Worm (Caenorhabditis elegans) whole organism, early embryonic: ENCODE data around the gene C02B10.3.

ENCODE experiments used
- B0310.2 ChIP-seq: sonication (generic microtip); optimal IDR thresholded peaks from 2 replicates; lab custom pipeline; 2016; ENCODE audit warnings: mild to moderate bottlenecking, missing genetic modification characterization, missing compliant biosample characterization
- F13C5.2 ChIP-seq: sonication (generic microtip); optimal IDR thresholded peaks from 2 replicates; lab custom pipeline; 2017; ENCODE audit warnings: mild to moderate bottlenecking, missing genetic modification characterization, inconsistent platforms, missing compliant biosample characterization
- aly-1 ChIP-seq: sonication (generic microtip); optimal IDR thresholded peaks from 2 replicates; lab custom pipeline; 2016; ENCODE audit warnings: missing genetic modification characterization, missing compliant biosample characterization
- ama-1 ChIP-seq: fragments of 150-350 bp; optimal IDR thresholded peaks from 2 replicates; lab custom pipeline; 2014
- ceh-13 ChIP-seq: fragments of 200-800 bp; sonication (Bioruptor generic); optimal IDR thresholded peaks from 2 replicates; lab custom pipeline; 2018; ENCODE audit warnings: mild to moderate bottlenecking, missing genetic modification characterization, missing compliant biosample characterization
- ceh-36 ChIP-seq: sonication (generic microtip); optimal IDR thresholded peaks from 2 replicates; lab custom pipeline; 2016; ENCODE audit warnings: missing genetic modification characterization, inconsistent platforms, missing compliant biosample characterization
- ets-7 ChIP-seq: sonication (generic microtip); optimal IDR thresholded peaks from 2 replicates; lab custom pipeline; 2016; ENCODE audit warnings: missing genotype, missing genetic modification characterization, missing compliant biosample characterization
- flt-1 ChIP-seq: fragments of 200-800 bp; sonication (Bioruptor generic); IDR thresholded peaks from 2 replicates; pipeline ENCODE4 v1.3.6; 2022; ENCODE audit warnings: missing genetic modification characterization, missing compliant biosample characterization
- hmbx-1 ChIP-seq: sonication (generic microtip); optimal IDR thresholded peaks from 2 replicates; lab custom pipeline; 2016; ENCODE audit warnings: mild to moderate bottlenecking, missing genetic modification characterization, missing compliant biosample characterization
- hmg-4 ChIP-seq: fragments of 200-800 bp; sonication (Bioruptor generic); optimal IDR thresholded peaks from 2 replicates; lab custom pipeline; 2018; ENCODE audit warnings: mild to moderate bottlenecking, missing genetic modification characterization, missing compliant biosample characterization
- hnd-1 ChIP-seq: sonication (generic microtip); optimal IDR thresholded peaks from 2 replicates; lab custom pipeline; 2016; ENCODE audit warnings: missing genetic modification characterization, missing compliant biosample characterization
- pes-1 ChIP-seq: fragments of 200-800 bp; sonication (Bioruptor generic); IDR thresholded peaks from 2 replicates; pipeline ENCODE4 v1.3.6; 2022; ENCODE audit warnings: missing genetic modification reagents, missing genetic modification characterization, missing compliant biosample characterization
- scrt-1 ChIP-seq: fragments of 200-800 bp; sonication (Bioruptor generic); IDR thresholded peaks from 2 replicates; pipeline ENCODE4 v1.3.6; 2022; ENCODE audit warnings: missing genetic modification characterization, missing compliant biosample characterization
- sea-1 ChIP-seq: fragments of 200-800 bp; sonication (Bioruptor generic); conservative IDR thresholded peaks from 2 replicates; pipeline ENCODE4 v1.3.6; 2022; ENCODE audit warnings: missing genetic modification characterization, missing compliant biosample characterization
- tbx-11 ChIP-seq: fragments of 200-800 bp; sonication (Bioruptor generic); IDR thresholded peaks from 2 replicates; pipeline ENCODE4 v1.3.6; 2022; ENCODE audit warnings: missing genetic modification characterization, missing compliant biosample characterization
- tbx-37 ChIP-seq: fragments of 200-800 bp; sonication (Bioruptor generic); conservative IDR thresholded peaks from 2 replicates; pipeline ENCODE4 v1.3.6; 2022; ENCODE audit warnings: missing genetic modification reagents, missing genetic modification characterization, missing compliant biosample characterization
- tra-4 ChIP-seq: sonication (generic microtip); optimal IDR thresholded peaks from 2 replicates; lab custom pipeline; 2017; ENCODE audit warnings: missing genetic modification characterization, missing compliant biosample characterization

The C02B10.3 gene

DNA sequence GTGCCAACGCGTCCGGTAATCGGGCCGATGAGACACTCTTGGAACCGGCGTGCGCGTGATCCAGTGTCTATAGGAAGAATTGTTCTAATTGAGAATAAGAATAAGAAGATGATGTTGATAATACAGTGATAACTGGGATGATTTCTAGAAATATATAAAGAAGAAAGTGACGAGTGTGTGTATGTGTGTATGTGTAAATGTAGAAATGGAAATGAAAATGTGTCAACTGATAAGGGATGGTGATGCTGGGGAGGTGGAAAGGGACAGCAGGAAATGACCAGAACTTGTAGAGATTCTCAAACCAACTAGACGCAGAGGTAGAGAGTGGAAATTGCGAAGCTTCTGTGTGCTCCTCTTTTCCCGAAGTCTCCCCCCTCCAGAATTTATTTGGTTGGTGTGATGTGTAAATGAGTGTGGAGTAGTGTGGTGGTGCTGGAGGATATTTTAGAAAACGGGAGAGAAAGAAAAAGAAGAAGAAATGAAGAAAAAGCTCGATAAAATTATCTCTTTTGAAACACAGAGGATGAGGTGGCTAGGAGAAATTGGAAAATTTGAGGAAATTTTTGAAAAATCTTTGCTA lies 30.8 kb upstream of the C02B10.3 start:
- TF ChIP-seq B0310.2 (tag; lab: Kevin White, UChicago): no peak
- no peak for TF ChIP-seq aly-1 (tag; lab: Kevin White, UChicago)
- TF ChIP-seq tbx-37 (GFP tag; lab: Robert Waterston, UW): no peak
- no peak for TF ChIP-seq hnd-1

DNA sequence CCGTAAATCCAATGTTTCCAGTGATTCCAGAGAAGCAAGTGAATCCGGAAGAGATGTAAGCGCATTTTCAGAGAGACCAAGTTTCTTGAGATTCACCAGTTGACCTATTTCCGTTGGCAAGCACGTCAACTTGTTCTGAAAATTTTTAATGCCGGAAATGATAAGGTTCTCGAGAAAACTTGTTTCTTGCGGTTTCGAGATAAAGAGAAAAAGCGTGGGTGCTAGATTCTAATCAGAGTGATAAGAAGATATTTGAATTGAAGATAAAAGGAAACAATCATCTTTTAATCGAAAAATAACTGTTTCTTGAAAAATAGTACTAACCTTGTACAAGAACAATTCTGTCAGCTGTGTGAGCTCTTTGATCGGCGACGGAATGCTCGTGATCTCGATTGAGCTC lies 28.7 kb upstream of the C02B10.3 start:
- no peak for TF ChIP-seq hmg-4 (GFP tag; lab: Kevin White, UChicago)
- no peak for TF ChIP-seq tbx-37 (GFP tag; lab: Robert Waterston, UW)
- TF ChIP-seq sea-1 (GFP tag; lab: Robert Waterston, UW): no peak
- TF ChIP-seq ets-7 (tag; lab: Kevin White, UChicago): no peak
- TF ChIP-seq ceh-36 (tag; lab: Kevin White, UChicago): no peak
- no peak for TF ChIP-seq ceh-13 (GFP tag; lab: Kevin White, UChicago)
- TF ChIP-seq tra-4 (tag; lab: Kevin White, UChicago): no peak
- TF ChIP-seq B0310.2 (tag; lab: Kevin White, UChicago): no peak
- no peak for TF ChIP-seq aly-1 (tag; lab: Kevin White, UChicago)
- TF ChIP-seq pes-1 (GFP tag; lab: Robert Waterston, UW): no peak
- TF ChIP-seq hnd-1: no peak
- TF ChIP-seq tbx-11 (GFP tag; lab: Robert Waterston, UW): no peak
- TF ChIP-seq ama-1: no peak

DNA sequence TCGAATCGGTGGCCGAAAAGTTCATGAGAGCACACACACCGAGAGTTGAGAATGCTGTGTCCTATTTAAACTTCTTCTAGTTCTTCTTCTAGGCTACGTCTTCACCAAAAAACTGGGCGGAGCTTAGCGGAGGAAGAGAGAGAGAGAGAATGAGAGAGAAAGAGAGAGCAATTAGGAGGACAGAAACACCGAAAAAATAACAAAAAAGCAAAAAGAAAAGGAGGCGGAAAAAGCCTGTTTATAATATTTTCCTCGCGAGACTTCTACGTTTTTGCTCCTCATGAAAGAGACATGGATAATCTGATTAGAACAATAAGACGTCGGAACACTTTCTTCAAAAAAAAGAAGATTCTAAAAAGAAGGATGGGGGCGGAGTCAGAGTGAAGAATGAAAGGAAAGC lies 18.9 kb upstream of the C02B10.3 start, which contains the start of gene tkr-3:
TSS of gene tkr-3 (minus strand) at position 101 of the 400 bp plus-strand sequence.
- no peak for TF ChIP-seq sea-1 (GFP tag; lab: Robert Waterston, UW)
- TF ChIP-seq ama-1: no peak
- no peak for TF ChIP-seq B0310.2 (tag; lab: Kevin White, UChicago)
- no peak for TF ChIP-seq scrt-1 (GFP tag; lab: Robert Waterston, UW)
- TF ChIP-seq hmbx-1 (tag; lab: Kevin White, UChicago): no peak
- TF ChIP-seq tbx-11 (GFP tag; lab: Robert Waterston, UW): no peak
- TF ChIP-seq tbx-37 (GFP tag; lab: Robert Waterston, UW): no peak
- TF ChIP-seq ets-7 (tag; lab: Kevin White, UChicago): no peak
- TF ChIP-seq ceh-13 (GFP tag; lab: Kevin White, UChicago): no peak
- no peak for TF ChIP-seq ceh-36 (tag; lab: Kevin White, UChicago)
- TF ChIP-seq pes-1 (GFP tag; lab: Robert Waterston, UW): no peak
- TF ChIP-seq tra-4 (tag; lab: Kevin White, UChicago): no peak
- no peak for TF ChIP-seq aly-1 (tag; lab: Kevin White, UChicago)
- TF ChIP-seq flt-1 (GFP tag; lab: Robert Waterston, UW): no peak
- no peak for TF ChIP-seq hnd-1
- no peak for TF ChIP-seq F13C5.2 (tag; lab: Kevin White, UChicago)
- TF ChIP-seq hmg-4 (GFP tag; lab: Kevin White, UChicago): no peak

DNA sequence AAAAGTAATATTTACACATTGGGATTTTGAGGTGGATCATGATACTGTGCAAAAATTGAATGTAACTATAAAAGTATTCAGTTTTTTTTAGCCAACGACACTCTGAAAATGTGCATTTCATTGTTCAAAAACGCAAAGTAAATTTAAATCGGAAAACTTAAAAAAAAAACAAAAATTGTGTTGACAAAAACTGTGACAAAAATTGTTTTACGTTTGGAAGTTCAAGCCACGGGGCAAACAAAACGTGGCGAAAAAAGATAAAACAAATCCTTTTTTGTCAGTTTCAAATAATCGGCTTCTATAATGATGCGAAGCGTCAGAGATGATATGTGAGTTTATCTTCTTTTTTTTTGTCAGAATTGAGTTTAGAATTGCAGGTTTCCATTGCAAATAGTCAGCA lies 8.5 kb upstream of the C02B10.3 start, which contains the start of gene AC7.3:
TSS of gene AC7.3 (plus strand) at position 301 of the 400 bp plus-strand sequence.
- TF ChIP-seq B0310.2 (tag; lab: Kevin White, UChicago): no peak
- TF ChIP-seq scrt-1 (GFP tag; lab: Robert Waterston, UW): no peak
- no peak for TF ChIP-seq hmbx-1 (tag; lab: Kevin White, UChicago)

DNA sequence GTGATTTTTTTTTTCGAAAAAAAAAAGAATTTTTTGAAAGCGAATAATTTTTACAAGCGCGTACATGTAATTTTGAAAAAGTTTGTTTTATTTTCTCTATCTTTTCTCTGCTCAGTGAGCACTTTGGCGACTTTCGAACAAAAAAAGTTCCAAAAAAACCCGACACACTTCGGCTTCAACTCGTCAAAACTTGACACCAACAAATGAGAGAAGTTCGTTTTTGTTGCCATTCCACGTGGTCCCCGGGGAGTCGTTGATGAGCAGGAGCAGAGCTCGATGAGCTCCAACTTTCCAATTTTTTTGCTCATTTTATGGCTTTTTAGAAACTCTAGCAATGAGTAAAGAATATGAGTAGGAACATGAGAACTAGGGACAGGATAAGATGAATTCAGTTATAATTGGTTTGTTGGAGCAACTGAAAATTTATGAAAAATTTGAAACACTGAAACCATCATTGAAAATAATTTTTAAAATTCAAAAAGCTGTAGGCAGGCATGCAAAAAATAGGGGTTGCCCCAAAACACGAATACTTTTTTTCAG lies 7.4 kb upstream of the C02B10.3 start:
- TF ChIP-seq tbx-11 (GFP tag; lab: Robert Waterston, UW) (no peak), hmg-4 (GFP tag; lab: Kevin White, UChicago) (no peak), aly-1 (tag; lab: Kevin White, UChicago) (no peak), tbx-37 (GFP tag; lab: Robert Waterston, UW) (no peak), hmbx-1 (tag; lab: Kevin White, UChicago) (no peak), ceh-36 (tag; lab: Kevin White, UChicago) (no peak), sea-1 (GFP tag; lab: Robert Waterston, UW) (no peak), tra-4 (tag; lab: Kevin White, UChicago) (no peak)

DNA sequence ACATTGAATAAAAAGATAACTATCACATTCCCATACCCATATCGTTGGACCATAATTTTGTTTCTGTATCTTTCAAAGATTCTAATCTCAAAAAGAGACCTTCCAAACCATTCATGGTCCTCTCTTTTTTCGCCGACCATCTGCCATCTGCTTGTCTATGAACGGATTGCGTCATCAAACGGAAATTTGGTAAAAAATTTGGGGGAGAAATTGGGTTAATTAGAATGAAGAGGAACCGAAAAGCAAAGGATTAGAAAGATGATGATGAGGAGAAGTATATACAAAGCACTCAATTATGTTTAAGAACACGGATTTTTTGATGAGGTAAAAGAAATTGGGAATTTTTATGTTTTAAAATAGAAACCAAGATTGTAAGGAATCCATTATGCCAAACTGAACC lies 6.9 kb upstream of the C02B10.3 start:
- TF ChIP-seq hnd-1 (no peak), ceh-13 (GFP tag; lab: Kevin White, UChicago) (no peak), hmbx-1 (tag; lab: Kevin White, UChicago) (no peak), flt-1 (GFP tag; lab: Robert Waterston, UW) (no peak), hmg-4 (GFP tag; lab: Kevin White, UChicago) (no peak), B0310.2 (tag; lab: Kevin White, UChicago) (no peak), F13C5.2 (tag; lab: Kevin White, UChicago) (no peak), tbx-11 (GFP tag; lab: Robert Waterston, UW) (no peak), sea-1 (GFP tag; lab: Robert Waterston, UW) (no peak), pes-1 (GFP tag; lab: Robert Waterston, UW) (no peak)

DNA sequence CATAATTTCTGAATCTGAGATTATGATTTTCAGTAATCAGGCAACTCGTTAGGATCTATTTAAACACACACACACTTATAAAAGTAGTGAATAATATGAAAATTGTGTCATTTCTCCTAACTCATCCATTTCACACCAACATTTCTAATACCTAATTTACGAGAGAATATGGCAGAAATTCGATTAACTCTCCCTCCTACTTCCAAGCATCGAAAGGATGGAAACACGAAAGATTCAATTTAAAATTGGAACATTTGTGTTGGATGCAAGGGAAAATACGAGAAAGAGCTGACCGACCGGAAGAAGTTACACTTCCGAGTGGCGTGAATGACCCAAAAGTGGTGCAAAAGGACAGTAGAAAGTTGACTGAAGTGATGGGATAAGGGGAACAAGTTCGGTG lies 5.9 kb upstream of the C02B10.3 start:
- TF ChIP-seq sea-1 (GFP tag; lab: Robert Waterston, UW): no peak
- TF ChIP-seq ceh-36 (tag; lab: Kevin White, UChicago): no peak
- no peak for TF ChIP-seq F13C5.2 (tag; lab: Kevin White, UChicago)
- TF ChIP-seq ama-1: no peak
- no peak for TF ChIP-seq ets-7 (tag; lab: Kevin White, UChicago)
- no peak for TF ChIP-seq hnd-1
- TF ChIP-seq flt-1 (GFP tag; lab: Robert Waterston, UW): no peak
- TF ChIP-seq tbx-37 (GFP tag; lab: Robert Waterston, UW): no peak
- TF ChIP-seq ceh-13 (GFP tag; lab: Kevin White, UChicago): no peak
- no peak for TF ChIP-seq B0310.2 (tag; lab: Kevin White, UChicago)
- no peak for TF ChIP-seq aly-1 (tag; lab: Kevin White, UChicago)
- no peak for TF ChIP-seq pes-1 (GFP tag; lab: Robert Waterston, UW)
- TF ChIP-seq hmg-4 (GFP tag; lab: Kevin White, UChicago): no peak
- no peak for TF ChIP-seq tra-4 (tag; lab: Kevin White, UChicago)
